Fruit fly (Drosophila melanogaster) whole organism, adult: Measurements from ENCODE around the gene CG12480.

Experiments
- CG11617 ChIP-seq: fragments of 200-800 bp; sonication (Bioruptor generic); optimal IDR thresholded peaks from 2 replicates; lab custom pipeline; 2017; ENCODE audit warnings: mild to moderate bottlenecking, missing biosample characterization, missing genetic modification reagents, missing genetic modification characterization
- CG12768 ChIP-seq: fragments of 200-800 bp; sonication (Bioruptor generic); optimal IDR thresholded peaks from 2 replicates; lab custom pipeline; 2017; ENCODE audit warnings: missing biosample characterization, missing genetic modification characterization, mild to moderate bottlenecking, moderate library complexity, missing genetic modification reagents
- CG14711 ChIP-seq: fragments of 200-800 bp; sonication (Bioruptor generic); optimal IDR thresholded peaks from 2 replicates; lab custom pipeline; 2018; ENCODE audit warnings: missing biosample characterization, mild to moderate bottlenecking, missing genetic modification characterization, moderate library complexity
- CG1620 ChIP-seq: fragments of 200-800 bp; sonication (Bioruptor generic); optimal IDR thresholded peaks from 2 replicates; lab custom pipeline; 2016; ENCODE audit warnings: missing biosample characterization, missing genetic modification characterization
- CG33017 ChIP-seq: fragments of 200-800 bp; sonication (Bioruptor generic); optimal IDR thresholded peaks from 2 replicates; lab custom pipeline; 2018; ENCODE audit warnings: missing biosample characterization, mild to moderate bottlenecking, missing genetic modification characterization, moderate library complexity
- CG5204 ChIP-seq: fragments of 200-800 bp; sonication (Bioruptor generic); optimal IDR thresholded peaks from 2 replicates; lab custom pipeline; 2016; ENCODE audit warnings: missing biosample characterization, missing genetic modification characterization
- CG7045 ChIP-seq: fragments of 200-800 bp; sonication (Bioruptor generic); optimal IDR thresholded peaks from 2 replicates; lab custom pipeline; 2017; ENCODE audit warnings: missing biosample characterization, mild to moderate bottlenecking, missing genetic modification characterization
- CG7101 ChIP-seq: fragments of 200-800 bp; sonication (Bioruptor generic); optimal IDR thresholded peaks from 2 replicates; lab custom pipeline; 2018; ENCODE audit warnings: missing biosample characterization, mild to moderate bottlenecking, missing genetic modification characterization, moderate library complexity
- Clk ChIP-seq: fragments of 200-800 bp; sonication (Bioruptor generic); optimal IDR thresholded peaks from 2 replicates; lab custom pipeline; 2017; ENCODE audit warnings: missing biosample characterization, missing genetic modification characterization
- Crg-1 ChIP-seq: fragments of 200-800 bp; sonication (Bioruptor generic); optimal IDR thresholded peaks from 2 replicates; lab custom pipeline; 2016; ENCODE audit warnings: missing biosample characterization, missing genetic modification characterization
- Hr96 ChIP-seq: fragments of 200-800 bp; sonication (Bioruptor generic); optimal IDR thresholded peaks from 2 replicates; lab custom pipeline; 2016; ENCODE audit warnings: missing biosample characterization, missing genetic modification characterization
- Mnt ChIP-seq: fragments of 200-800 bp; sonication (Bioruptor generic); optimal IDR thresholded peaks from 2 replicates; lab custom pipeline; 2016; ENCODE audit warnings: missing biosample characterization, mild to moderate bottlenecking, missing genetic modification characterization
- bab1 ChIP-seq: fragments of 200-800 bp; sonication (Bioruptor generic); optimal IDR thresholded peaks from 3 replicates; lab custom pipeline; 2019; ENCODE audit warnings: missing biosample characterization, mild to moderate bottlenecking, missing genetic modification characterization, moderate library complexity
- cic ChIP-seq: fragments of 200-800 bp; sonication (Bioruptor generic); optimal IDR thresholded peaks from 2 replicates; lab custom pipeline; 2017; ENCODE audit warnings: missing biosample characterization, mild to moderate bottlenecking, missing genetic modification characterization, moderate library complexity
- cnc ChIP-seq, 2 experiments: fragments of >200 bp; optimal IDR thresholded peaks; 2 replicates each; lab custom pipeline; 2017
- kay ChIP-seq: fragments of 200-800 bp; sonication (Bioruptor generic); peaks from one replicate; lab custom pipeline; 2016; ENCODE audit warnings: missing biosample characterization, missing genetic modification characterization, borderline replicate concordance
- ovo ChIP-seq: fragments of 200-800 bp; sonication (Bioruptor generic); optimal IDR thresholded peaks from 2 replicates; lab custom pipeline; 2016; ENCODE audit warnings: missing biosample characterization, missing genetic modification characterization
- pad ChIP-seq: fragments of 200-800 bp; sonication (Bioruptor generic); optimal IDR thresholded peaks from 3 replicates; lab custom pipeline; 2017; ENCODE audit warnings: missing biosample characterization, missing genetic modification characterization, mild to moderate bottlenecking, moderate library complexity, missing genetic modification reagents
- tj ChIP-seq: fragments of 200-800 bp; sonication (Bioruptor generic); optimal IDR thresholded peaks from 3 replicates; lab custom pipeline; 2017; ENCODE audit warnings: missing biosample characterization, mild to moderate bottlenecking, missing genetic modification characterization, moderate library complexity
- toe ChIP-seq: fragments of 200-800 bp; sonication (Bioruptor generic); optimal IDR thresholded peaks from 2 replicates; lab custom pipeline; 2016; ENCODE audit warnings: missing biosample characterization, missing genetic modification characterization

The CG12480 gene

dm6 chrX:14214505-14215449, 45.4 kb downstream of the CG12480 start:
- TF ChIP-seq Mnt (GFP tag; lab: Kevin White, UChicago): no peak
- TF ChIP-seq Clk: peak; percentile 56
- TF ChIP-seq CG5204 (GFP tag; lab: Kevin White, UChicago): peak; percentile 33
- no peak for TF ChIP-seq cic (GFP tag; lab: Kevin White, UChicago)
- TF ChIP-seq toe (GFP tag; lab: Kevin White, UChicago): peak; percentile 24
- peak; percentile 76 for TF ChIP-seq tj
- TF ChIP-seq Hr96: peak; percentile 17
- peak; percentile 78 for TF ChIP-seq CG14711 (tag; lab: Kevin White, UChicago)
- no peak for TF ChIP-seq cnc (optimal IDR thresholded peaks at IDR 0.05; lab: Kevin White, UChicago)
- peak; percentile 83 for TF ChIP-seq CG33017 (tag; lab: Kevin White, UChicago)
- TF ChIP-seq kay (GFP tag; lab: Kevin White, UChicago): peak; percentile 59
- peak; percentile 47 for TF ChIP-seq bab1 (GFP tag; lab: Kevin White, UChicago)
- no peak for TF ChIP-seq CG1620 (GFP tag; lab: Kevin White, UChicago)
- peak; percentile 86 for TF ChIP-seq CG7101 (tag; lab: Kevin White, UChicago)
- TF ChIP-seq ovo (GFP tag; lab: Kevin White, UChicago): peak; percentile 7
- TF ChIP-seq Crg-1 (GFP tag; lab: Kevin White, UChicago): no peak
- TF ChIP-seq CG7045 (GFP tag; lab: Kevin White, UChicago): peak; percentile 88
- TF ChIP-seq CG11617: peak; percentile 68
- peak; percentile 76 for TF ChIP-seq CG12768 (GFP tag; lab: Kevin White, UChicago)
- peak; percentile 64 for TF ChIP-seq pad (GFP tag; lab: Kevin White, UChicago)

dm6 chrX:14215834-14216233, 46.4 kb downstream of the CG12480 start:
- TF ChIP-seq ovo (GFP tag; lab: Kevin White, UChicago) (no peak), CG33017 (tag; lab: Kevin White, UChicago) (no peak), Clk (no peak), CG7045 (GFP tag; lab: Kevin White, UChicago) (no peak), CG1620 (GFP tag; lab: Kevin White, UChicago) (no peak), Mnt (GFP tag; lab: Kevin White, UChicago) (no peak), CG7101 (tag; lab: Kevin White, UChicago) (no peak), CG12768 (GFP tag; lab: Kevin White, UChicago) (no peak), Crg-1 (GFP tag; lab: Kevin White, UChicago) (no peak), kay (GFP tag; lab: Kevin White, UChicago) (no peak), CG5204 (GFP tag; lab: Kevin White, UChicago) (no peak), pad (GFP tag; lab: Kevin White, UChicago) (no peak), cic (GFP tag; lab: Kevin White, UChicago) (no peak)

DNA sequence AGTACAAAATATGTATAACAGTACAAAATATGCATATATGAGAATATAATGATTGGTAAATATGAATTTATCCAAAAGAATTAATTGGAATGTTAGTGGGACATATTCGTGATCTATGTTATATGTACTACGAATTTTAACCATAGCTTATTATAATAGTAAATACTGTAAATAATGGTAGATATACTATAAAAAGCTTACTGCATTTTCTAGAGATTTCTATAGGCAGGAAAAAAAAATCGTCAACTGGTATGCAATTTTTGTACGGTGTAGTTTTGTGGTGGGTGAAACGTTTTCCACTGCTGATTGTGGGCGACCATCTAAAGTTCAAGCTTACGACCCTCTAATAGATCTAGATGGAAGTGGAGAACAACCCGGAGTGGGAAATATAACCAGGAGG, 47.5 kb downstream of the CG12480 start:
- TF ChIP-seq toe (GFP tag; lab: Kevin White, UChicago) (no peak), CG33017 (tag; lab: Kevin White, UChicago) (no peak), cic (GFP tag; lab: Kevin White, UChicago) (no peak), cnc (optimal IDR thresholded peaks at IDR 0.05; lab: Kevin White, UChicago) (no peak), pad (GFP tag; lab: Kevin White, UChicago) (no peak), CG14711 (tag; lab: Kevin White, UChicago) (no peak), CG7101 (tag; lab: Kevin White, UChicago) (no peak), CG7045 (GFP tag; lab: Kevin White, UChicago) (no peak), Crg-1 (GFP tag; lab: Kevin White, UChicago) (no peak), CG1620 (GFP tag; lab: Kevin White, UChicago) (no peak), CG11617 (no peak), Mnt (GFP tag; lab: Kevin White, UChicago) (no peak), kay (GFP tag; lab: Kevin White, UChicago) (no peak)

dm6 chrX:14218045-14218483, 48.7 kb downstream of the CG12480 start:
- TF ChIP-seq CG5204 (GFP tag; lab: Kevin White, UChicago): no peak
- TF ChIP-seq CG12768 (GFP tag; lab: Kevin White, UChicago): peak; percentile 40
- TF ChIP-seq Clk: no peak
- TF ChIP-seq toe (GFP tag; lab: Kevin White, UChicago): peak; percentile 29
- peak; percentile 86 for TF ChIP-seq CG14711 (tag; lab: Kevin White, UChicago)
- TF ChIP-seq CG7045 (GFP tag; lab: Kevin White, UChicago): peak; percentile 71
- TF ChIP-seq pad (GFP tag; lab: Kevin White, UChicago): peak; percentile 52
- TF ChIP-seq bab1 (GFP tag; lab: Kevin White, UChicago): peak; percentile 92
- TF ChIP-seq Hr96: peak; percentile 4
- TF ChIP-seq CG1620 (GFP tag; lab: Kevin White, UChicago): peak; percentile 38
- no peak for TF ChIP-seq cnc (optimal IDR thresholded peaks at IDR 0.05; lab: Kevin White, UChicago)
- TF ChIP-seq CG7101 (tag; lab: Kevin White, UChicago): peak; percentile 83
- peak; percentile 65 for TF ChIP-seq CG33017 (tag; lab: Kevin White, UChicago)
- TF ChIP-seq tj: peak; percentile 23
- TF ChIP-seq Crg-1 (GFP tag; lab: Kevin White, UChicago): no peak
- no peak for TF ChIP-seq Mnt (GFP tag; lab: Kevin White, UChicago)
- TF ChIP-seq CG11617: peak; percentile 68
